Worm (Caenorhabditis elegans) whole organism, young adult: ENCODE measurements around the gene nhr-120.

Experiments
- B0035.1 ChIP-seq: sonication (generic microtip); optimal IDR thresholded peaks from 2 replicates; lab custom pipeline; 2016; ENCODE audit warnings: missing genetic modification characterization, mild to moderate bottlenecking, missing compliant biosample characterization, missing genotype, missing genetic modification reagents
- B0336.3 ChIP-seq: fragments of 200-800 bp; sonication (Bioruptor generic); IDR thresholded peaks from 2 replicates; pipeline ENCODE4 v1.3.6; 2022; ENCODE audit warnings: missing genetic modification characterization, missing compliant biosample characterization
- D2030.7 ChIP-seq: fragments of 200-800 bp; sonication (Bioruptor generic); IDR thresholded peaks from 2 replicates; pipeline ENCODE4 v1.3.6; 2022; ENCODE audit warnings: missing genetic modification reagents, missing genetic modification characterization, missing compliant biosample characterization
- F33H1.4 ChIP-seq: fragments of 200-800 bp; sonication (Bioruptor generic); IDR thresholded peaks from 2 replicates; pipeline ENCODE4 v1.3.6; 2022; ENCODE audit warnings: missing genetic modification reagents, missing genetic modification characterization, missing compliant biosample characterization
- F37B4.10 ChIP-seq: fragments of 200-800 bp; sonication (Bioruptor generic); IDR thresholded peaks from 2 replicates; pipeline ENCODE4 v1.3.6; 2022; ENCODE audit warnings: missing genetic modification characterization, missing compliant biosample characterization
- F57A8.1 ChIP-seq: fragments of 200-800 bp; sonication (Bioruptor generic); optimal IDR thresholded peaks from 2 replicates; lab custom pipeline; 2018; ENCODE audit warnings: mild to moderate bottlenecking, missing genetic modification characterization, moderate library complexity, missing compliant biosample characterization
- F57C9.4 ChIP-seq: sonication (generic microtip); optimal IDR thresholded peaks from 2 replicates; lab custom pipeline; 2017; ENCODE audit warnings: mild to moderate bottlenecking, missing genetic modification characterization, missing compliant biosample characterization
- Y53F4B.3 ChIP-seq: fragments of 200-800 bp; sonication (Bioruptor generic); IDR thresholded peaks from 2 replicates; pipeline ENCODE4 v1.3.6; 2022; ENCODE audit warnings: missing genetic modification reagents, missing genetic modification characterization, missing compliant biosample characterization
- Y67H2A.10 ChIP-seq: fragments of 200-800 bp; sonication (Bioruptor generic); conservative IDR thresholded peaks from 2 replicates; pipeline ENCODE4 v1.3.6; 2022; ENCODE audit warnings: missing genetic modification reagents, missing genetic modification characterization, missing compliant biosample characterization
- Y79H2A.3 ChIP-seq: fragments of 200-800 bp; sonication (Bioruptor generic); conservative IDR thresholded peaks from 2 replicates; pipeline ENCODE4 v1.3.6; 2022; ENCODE audit warnings: missing genetic modification reagents, missing genetic modification characterization, missing compliant biosample characterization
- ZK185.1 ChIP-seq: sonication (generic microtip); optimal IDR thresholded peaks from 2 replicates; lab custom pipeline; 2016; ENCODE audit warnings: mild to moderate bottlenecking, missing genetic modification characterization, missing compliant biosample characterization; ENCODE audit not compliant: poor library complexity, severe bottlenecking
- ama-1 ChIP-seq, 3 experiments: fragments of 150-350 bp in 1 of 3; sonication (generic microtip) in 2 of 3; optimal IDR thresholded peaks; 2 replicates each; lab custom pipeline; 2014 to 2018; ENCODE audit warnings: missing biosample characterization in 2 of 3, missing genetic modification characterization in 2 of 3, missing genetic modification reagents in 2 of 3
- aptf-3 ChIP-seq: fragments of 200-800 bp; sonication (Bioruptor generic); IDR thresholded peaks from 2 replicates; pipeline ENCODE4 v1.3.6; 2022; ENCODE audit warnings: missing genetic modification characterization, missing compliant biosample characterization
- attf-3 ChIP-seq: fragments of 200-800 bp; sonication (Bioruptor generic); conservative IDR thresholded peaks from 2 replicates; pipeline ENCODE4 v1.3.6; 2022; ENCODE audit warnings: missing genetic modification reagents, missing genetic modification characterization, missing compliant biosample characterization
- ceh-100 ChIP-seq: fragments of 200-800 bp; sonication (Bioruptor generic); IDR thresholded peaks from 2 replicates; pipeline ENCODE4 v1.3.6; 2022; ENCODE audit warnings: missing genetic modification reagents, missing genetic modification characterization, missing compliant biosample characterization
- ceh-27 ChIP-seq: fragments of 200-800 bp; sonication (Bioruptor generic); optimal IDR thresholded peaks from 2 replicates; lab custom pipeline; 2018; ENCODE audit warnings: mild to moderate bottlenecking, missing genetic modification characterization, moderate library complexity, missing compliant biosample characterization
- ceh-40 ChIP-seq: fragments of 200-800 bp; sonication (Bioruptor generic); IDR thresholded peaks from 2 replicates; pipeline ENCODE4 v1.3.6; 2022; ENCODE audit warnings: missing genetic modification characterization, missing compliant biosample characterization
- ceh-91 ChIP-seq: fragments of 200-800 bp; sonication (Bioruptor generic); IDR thresholded peaks from 2 replicates; pipeline ENCODE4 v1.3.6; 2022; ENCODE audit warnings: missing genetic modification reagents, missing genetic modification characterization, missing compliant biosample characterization
- chd-7 ChIP-seq: sonication (generic microtip); optimal IDR thresholded peaks from 2 replicates; lab custom pipeline; 2016; ENCODE audit warnings: mild to moderate bottlenecking, missing genetic modification characterization, moderate library complexity, missing compliant biosample characterization
- dpff-1 ChIP-seq: sonication (generic microtip); optimal IDR thresholded peaks from 2 replicates; lab custom pipeline; 2017; ENCODE audit warnings: mild to moderate bottlenecking, missing genetic modification characterization, missing compliant biosample characterization
- dpl-1 ChIP-seq: fragments of 150-350 bp; optimal IDR thresholded peaks from 2 replicates; lab custom pipeline; 2014; ENCODE audit warnings: missing biosample characterization, missing genetic modification reagents, missing genetic modification characterization
- efl-1 ChIP-seq: fragments of 150-350 bp; optimal IDR thresholded peaks from 2 replicates; lab custom pipeline; 2014; ENCODE audit warnings: missing biosample characterization, missing genetic modification reagents, missing genetic modification characterization
- hlh-26 ChIP-seq: fragments of 200-800 bp; sonication (Bioruptor generic); conservative IDR thresholded peaks from 2 replicates; pipeline ENCODE4 v1.3.6; 2022; ENCODE audit warnings: missing genetic modification reagents, missing genetic modification characterization, missing compliant biosample characterization
- hmg-1.2 ChIP-seq: fragments of 200-800 bp; sonication (Bioruptor generic); IDR thresholded peaks from 2 replicates; pipeline ENCODE4 v1.3.6; 2022; ENCODE audit warnings: missing genetic modification reagents, missing genetic modification characterization, missing compliant biosample characterization
- hsf-1 ChIP-seq: fragments of 200-800 bp; sonication (Bioruptor generic); IDR thresholded peaks from 2 replicates; pipeline ENCODE4 v1.3.6; 2022; ENCODE audit warnings: missing genetic modification reagents, missing genetic modification characterization, missing compliant biosample characterization
- lag-1 ChIP-seq: fragments of 200-800 bp; sonication (Bioruptor generic); IDR thresholded peaks from 2 replicates; pipeline ENCODE4 v1.3.6; 2022; ENCODE audit warnings: missing genetic modification reagents, missing genetic modification characterization, missing compliant biosample characterization
- let-526 ChIP-seq: fragments of 200-800 bp; sonication (Bioruptor generic); IDR thresholded peaks from 2 replicates; pipeline ENCODE4 v1.3.6; 2022; ENCODE audit warnings: missing genetic modification reagents, missing genetic modification characterization, missing compliant biosample characterization
- lin-35 ChIP-seq, 3 experiments: fragments of 150-350 bp in 2 of 3; sonication (generic microtip) in 1 of 3; optimal IDR thresholded peaks; 2 replicates each; lab custom pipeline; 2014 to 2018; ENCODE audit warnings: missing biosample characterization in 3 of 3, missing genetic modification characterization in 3 of 3, missing genetic modification reagents in 3 of 3
- lin-54 ChIP-seq: fragments of 200-800 bp; sonication (Bioruptor generic); optimal IDR thresholded peaks from 2 replicates; lab custom pipeline; 2018; ENCODE audit warnings: mild to moderate bottlenecking, missing genetic modification characterization, missing compliant biosample characterization
- lsy-27 ChIP-seq: sonication (generic microtip); optimal IDR thresholded peaks from 2 replicates; lab custom pipeline; 2017; ENCODE audit warnings: missing genetic modification characterization, mild to moderate bottlenecking, missing compliant biosample characterization, antibody characterized with exemption, missing genotype, borderline replicate concordance; ENCODE audit not compliant: insufficient read depth
- madf-6 ChIP-seq: fragments of 200-800 bp; sonication (Bioruptor generic); IDR thresholded peaks from 2 replicates; pipeline ENCODE4 v1.3.6; 2022; ENCODE audit warnings: missing genetic modification reagents, missing genetic modification characterization, missing compliant biosample characterization
- mxl-1 ChIP-seq: sonication (generic microtip); optimal IDR thresholded peaks from 2 replicates; lab custom pipeline; 2016; ENCODE audit warnings: missing genetic modification characterization, missing compliant biosample characterization
- nfya-1 ChIP-seq: sonication (generic microtip); optimal IDR thresholded peaks from 2 replicates; lab custom pipeline; 2017; ENCODE audit warnings: antibody characterized with exemption, missing compliant biosample characterization, missing genetic modification characterization, borderline replicate concordance; ENCODE audit not compliant: insufficient read depth
- nhr-120 ChIP-seq: fragments of 200-800 bp; sonication (Bioruptor generic); IDR thresholded peaks from 2 replicates; pipeline ENCODE4 v1.3.6; 2022; ENCODE audit warnings: missing genetic modification characterization, missing compliant biosample characterization
- pbrm-1 ChIP-seq: fragments of 200-800 bp; sonication (Bioruptor generic); IDR thresholded peaks from 2 replicates; pipeline ENCODE4 v1.3.6; 2022; ENCODE audit warnings: missing genetic modification reagents, missing genetic modification characterization, missing compliant biosample characterization
- pha-4 ChIP-seq: fragments of 150-350 bp; sonication (generic microtip); optimal IDR thresholded peaks from 2 replicates; lab custom pipeline; 2014; ENCODE audit warnings: missing biosample characterization, missing genetic modification reagents, missing genetic modification characterization
- rcor-1 ChIP-seq: fragments of 200-800 bp; sonication (Bioruptor generic); IDR thresholded peaks from 2 replicates; pipeline ENCODE4 v1.3.6; 2022; ENCODE audit warnings: missing genetic modification reagents, missing genetic modification characterization, missing compliant biosample characterization
- rpc-1 ChIP-seq, 2 experiments: fragments of 150-350 bp in 1 of 2; sonication (generic microtip) in 1 of 2; optimal IDR thresholded peaks; 2 replicates each; lab custom pipeline; 2014 to 2018; ENCODE audit warnings: missing biosample characterization in 1 of 2, missing genetic modification characterization in 1 of 2, missing genetic modification reagents in 1 of 2, missing genotype in 1 of 2
- sdz-38 ChIP-seq: sonication (generic microtip); optimal IDR thresholded peaks from 2 replicates; lab custom pipeline; 2016; ENCODE audit warnings: missing genotype, missing genetic modification characterization, missing compliant biosample characterization
- sea-2 ChIP-seq: fragments of 200-800 bp; sonication (Bioruptor generic); IDR thresholded peaks from 2 replicates; pipeline ENCODE4 v1.3.6; 2022; ENCODE audit warnings: missing genetic modification characterization, missing compliant biosample characterization
- snpc-3.4 ChIP-seq: sonication (generic microtip); optimal IDR thresholded peaks from 2 replicates; lab custom pipeline; 2017; ENCODE audit warnings: missing genetic modification characterization, mild to moderate bottlenecking, missing compliant biosample characterization, antibody characterized with exemption, moderate library complexity, missing genotype, missing genetic modification reagents
- somi-1 ChIP-seq: fragments of 200-800 bp; sonication (Bioruptor generic); optimal IDR thresholded peaks from 2 replicates; lab custom pipeline; 2018; ENCODE audit warnings: mild to moderate bottlenecking, missing genetic modification characterization, missing compliant biosample characterization
- tbx-9 ChIP-seq: sonication (generic microtip); optimal IDR thresholded peaks from 2 replicates; lab custom pipeline; 2016; ENCODE audit warnings: borderline replicate concordance, missing genetic modification characterization, inconsistent platforms, missing compliant biosample characterization
- tlf-1 ChIP-seq: fragments of 200-800 bp; sonication (Bioruptor generic); optimal IDR thresholded peaks from 2 replicates; lab custom pipeline; 2018; ENCODE audit warnings: mild to moderate bottlenecking, missing genetic modification characterization, missing compliant biosample characterization
- unc-62 ChIP-seq: fragments of 150-350 bp; optimal IDR thresholded peaks from 2 replicates; lab custom pipeline; 2014; ENCODE audit warnings: missing biosample characterization, missing genetic modification reagents, missing genetic modification characterization
- xnd-1 ChIP-seq: sonication (generic microtip); optimal IDR thresholded peaks from 2 replicates; lab custom pipeline; 2016; ENCODE audit warnings: missing genotype, missing genetic modification reagents, missing genetic modification characterization, missing compliant biosample characterization
- ztf-18 ChIP-seq: sonication (generic microtip); optimal IDR thresholded peaks from 2 replicates; lab custom pipeline; 2016; ENCODE audit warnings: missing genotype, mild to moderate bottlenecking, missing genetic modification characterization, missing compliant biosample characterization
- ztf-25 ChIP-seq: fragments of 200-800 bp; sonication (Bioruptor generic); IDR thresholded peaks from 2 replicates; pipeline ENCODE4 v1.3.6; 2022; ENCODE audit warnings: missing genetic modification reagents, missing genetic modification characterization, missing compliant biosample characterization
- ztf-6 ChIP-seq: fragments of 200-800 bp; sonication (Bioruptor generic); IDR thresholded peaks from 2 replicates; pipeline ENCODE4 v1.3.6; 2022; ENCODE audit warnings: missing genetic modification reagents, missing genetic modification characterization, missing compliant biosample characterization

Gene nhr-120

ce11 chrX:6609251-6609650 is 31.2 kb downstream of the nhr-120 start (continued):
- TF ChIP-seq ztf-6: no peak
- TF ChIP-seq dpff-1 (tag; lab: Kevin White, UChicago): no peak
- no peak for TF ChIP-seq hlh-26 (GFP tag; lab: Robert Waterston, UW)
- TF ChIP-seq Y79H2A.3 (GFP tag; lab: Robert Waterston, UW): no peak
- TF ChIP-seq ceh-40 (GFP tag; lab: Robert Waterston, UW): no peak
- no peak for TF ChIP-seq hsf-1 (GFP tag; lab: Robert Waterston, UW)
- TF ChIP-seq B0336.3: peak; percentile 78
- TF ChIP-seq F37B4.10 (GFP tag; lab: Robert Waterston, UW): no peak
- TF ChIP-seq ceh-27 (GFP tag; lab: Kevin White, UChicago): no peak
- peak; percentile 33 for TF ChIP-seq ZK185.1 (tag; lab: Kevin White, UChicago)
- no peak for TF ChIP-seq xnd-1 (tag; lab: Kevin White, UChicago)
- TF ChIP-seq F33H1.4: no peak
- TF ChIP-seq Y53F4B.3 (GFP tag; lab: Robert Waterston, UW): no peak
- peak; percentile 4; the same call in 1 of the 2 replicates for TF ChIP-seq hmg-1.2 (GFP tag; lab: Robert Waterston, UW)
- TF ChIP-seq mxl-1 (tag; lab: Kevin White, UChicago): no peak
- no peak for TF ChIP-seq lin-54 (GFP tag; lab: Kevin White, UChicago)
- TF ChIP-seq lsy-27: no peak
- no peak for TF ChIP-seq sdz-38 (tag; lab: Kevin White, UChicago)
- TF ChIP-seq tlf-1: peak; percentile 57
- TF ChIP-seq ceh-91: no peak
- TF ChIP-seq F57A8.1 (GFP tag; lab: Kevin White, UChicago): no peak
- no peak for TF ChIP-seq let-526 (GFP tag; lab: Robert Waterston, UW)
- TF ChIP-seq rpc-1 (optimal IDR thresholded peaks at IDR 0.05; lab: Kevin White, UChicago): no peak
- no peak for TF ChIP-seq rpc-1 (tag; optimal IDR thresholded peaks at IDR 0.05; lab: Kevin White, UChicago)
- no peak for TF ChIP-seq lag-1 (GFP tag; lab: Robert Waterston, UW)
- no peak for TF ChIP-seq sea-2 (GFP tag; lab: Robert Waterston, UW)
- no peak for TF ChIP-seq ztf-25 (GFP tag; lab: Robert Waterston, UW)
- no peak for TF ChIP-seq nhr-120 (GFP tag; lab: Robert Waterston, UW)
- no peak for TF ChIP-seq D2030.7 (GFP tag; lab: Robert Waterston, UW)
- TF ChIP-seq ama-1 (optimal IDR thresholded peaks at IDR 0.05; lab: Kevin White, UChicago): no peak
- TF ChIP-seq ama-1 (GFP tag; optimal IDR thresholded peaks at IDR 0.05; lab: Kevin White, UChicago): no peak
- no peak for TF ChIP-seq F57C9.4 (tag; lab: Kevin White, UChicago)
- no peak for TF ChIP-seq somi-1 (GFP tag; lab: Kevin White, UChicago)
- TF ChIP-seq Y67H2A.10 (GFP tag; lab: Robert Waterston, UW): no peak
- TF ChIP-seq pbrm-1 (GFP tag; lab: Robert Waterston, UW): no peak
- TF ChIP-seq madf-6: no peak
- no peak for TF ChIP-seq snpc-3.4 (tag; lab: Kevin White, UChicago)
- TF ChIP-seq ceh-100 (GFP tag; lab: Robert Waterston, UW): 0 out of 2 replicates have a peak, but pooled peaks have one; percentile 15
- TF ChIP-seq lin-35 (GFP tag; optimal IDR thresholded peaks at IDR 0.05; lab: Kevin White, UChicago): no peak
- no peak for TF ChIP-seq dpl-1 (GFP tag; lab: Kevin White, UChicago)
- no peak for TF ChIP-seq pha-4 (tag; lab: Kevin White, UChicago)
- no peak for TF ChIP-seq efl-1
- TF ChIP-seq tbx-9 (tag; lab: Kevin White, UChicago): no peak
- TF ChIP-seq unc-62: no peak
- TF ChIP-seq nfya-1: no peak
- no peak for TF ChIP-seq attf-3
- TF ChIP-seq chd-7 (tag; lab: Kevin White, UChicago): peak; percentile 4
- TF ChIP-seq B0035.1 (tag; lab: Kevin White, UChicago): no peak
- no peak for TF ChIP-seq aptf-3 (GFP tag; lab: Robert Waterston, UW)
- TF ChIP-seq rcor-1 (GFP tag; lab: Robert Waterston, UW): no peak
- TF ChIP-seq ztf-18 (tag; lab: Kevin White, UChicago): no peak
